Worm (Caenorhabditis elegans) whole organism, L4 larva: ENCODE data around the gene srx-39.
A peak's percentile ranks its signal among the peaks of the same experiment; 100 is the strongest.

Experiments
- R02D3.7 ChIP-seq: fragments of 150-350 bp; sonication (generic microtip); optimal IDR thresholded peaks from 3 replicates; lab custom pipeline; 2014; ENCODE audit warnings: missing biosample characterization, missing genetic modification characterization
- Y48G9A.11 ChIP-seq: fragments of 200-800 bp; sonication (Bioruptor generic); IDR thresholded peaks from 2 replicates; pipeline ENCODE4 v1.3.6; 2022; ENCODE audit warnings: missing genetic modification reagents, missing genetic modification characterization, missing compliant biosample characterization
- Y75B8A.6 ChIP-seq: fragments of 200-800 bp; sonication (Bioruptor generic); IDR thresholded peaks from 2 replicates; pipeline ENCODE4 v1.3.6; 2022; ENCODE audit warnings: missing genetic modification reagents, missing genetic modification characterization, missing compliant biosample characterization
- ZK337.2 ChIP-seq: fragments of 200-800 bp; sonication (Bioruptor generic); IDR thresholded peaks from 2 replicates; pipeline ENCODE4 v1.3.6; 2022; ENCODE audit warnings: missing genetic modification reagents, missing genetic modification characterization, missing compliant biosample characterization
- ama-1 ChIP-seq: fragments of 150-350 bp; optimal IDR thresholded peaks from 2 replicates; lab custom pipeline; 2014; ENCODE audit warnings: inconsistent platforms, mixed read lengths
- ceh-20 ChIP-seq: fragments of 200-800 bp; sonication (Bioruptor generic); IDR thresholded peaks from 2 replicates; pipeline ENCODE4 v1.3.6; 2022; ENCODE audit warnings: missing genetic modification reagents, missing genetic modification characterization, missing compliant biosample characterization
- ceh-32 ChIP-seq: sonication (generic microtip); optimal IDR thresholded peaks from 2 replicates; lab custom pipeline; 2016; ENCODE audit warnings: mild to moderate bottlenecking, missing genetic modification characterization, missing compliant biosample characterization; ENCODE audit not compliant: poor library complexity
- ceh-62 ChIP-seq: sonication (generic microtip); optimal IDR thresholded peaks from 2 replicates; lab custom pipeline; 2017; ENCODE audit warnings: missing biosample characterization, missing genetic modification characterization
- ces-1 ChIP-seq: fragments of 150-350 bp; sonication (generic microtip); optimal IDR thresholded peaks from 4 replicates; lab custom pipeline; 2014; ENCODE audit warnings: missing biosample characterization, missing genetic modification reagents, missing genetic modification characterization
- ctbp-1 ChIP-seq: fragments of 200-800 bp; sonication (Bioruptor generic); IDR thresholded peaks from 2 replicates; pipeline ENCODE4 v1.3.6; 2022; ENCODE audit warnings: missing genetic modification reagents, missing genetic modification characterization, missing compliant biosample characterization
- daf-16 ChIP-seq, 3 experiments: sonication (generic microtip); optimal IDR thresholded peaks; 2 replicates each; lab custom pipeline; 2016 to 2017; ENCODE audit warnings: missing genetic modification characterization in 3 of 3, missing genetic modification reagents in 3 of 3, mild to moderate bottlenecking in 2 of 3, missing compliant biosample characterization in 2 of 3, missing biosample characterization in 1 of 3, moderate library complexity in 1 of 3
- dmd-9 ChIP-seq: fragments of 200-800 bp; sonication (Bioruptor generic); IDR thresholded peaks from 2 replicates; pipeline ENCODE4 v1.3.6; 2022; ENCODE audit warnings: missing genetic modification reagents, missing genetic modification characterization, missing compliant biosample characterization
- dpl-1 ChIP-seq: fragments of 150-350 bp; optimal IDR thresholded peaks from 2 replicates; lab custom pipeline; 2014; ENCODE audit warnings: missing biosample characterization, missing genetic modification reagents, missing genetic modification characterization
- egl-27 ChIP-seq: sonication (generic microtip); optimal IDR thresholded peaks from 3 replicates; lab custom pipeline; 2017; ENCODE audit warnings: missing biosample characterization, missing genetic modification reagents, missing genetic modification characterization
- egl-43 ChIP-seq: fragments of 200-800 bp; sonication (Bioruptor generic); IDR thresholded peaks from 2 replicates; pipeline ENCODE4 v1.3.6; 2022; ENCODE audit warnings: missing genetic modification reagents, missing genetic modification characterization, missing compliant biosample characterization
- fkh-10 ChIP-seq: fragments of 150-350 bp; optimal IDR thresholded peaks from 2 replicates; lab custom pipeline; 2014; ENCODE audit warnings: missing biosample characterization, missing genetic modification reagents, missing genetic modification characterization
- gei-8 ChIP-seq: fragments of 200-800 bp; sonication (Bioruptor generic); optimal IDR thresholded peaks from 2 replicates; lab custom pipeline; 2018; ENCODE audit warnings: mild to moderate bottlenecking, missing genetic modification characterization, missing compliant biosample characterization
- hlh-11 ChIP-seq: fragments of 200-800 bp; sonication (Bioruptor generic); optimal IDR thresholded peaks from 2 replicates; lab custom pipeline; 2018; ENCODE audit warnings: mild to moderate bottlenecking, missing genetic modification characterization, missing compliant biosample characterization
- lim-7 ChIP-seq: fragments of 200-800 bp; sonication (Bioruptor generic); IDR thresholded peaks from 2 replicates; pipeline ENCODE4 v1.3.6; 2022; ENCODE audit warnings: missing genetic modification characterization, missing compliant biosample characterization
- lin-1 ChIP-seq: fragments of 200-800 bp; sonication (Bioruptor generic); IDR thresholded peaks from 2 replicates; pipeline ENCODE4 v1.3.6; 2022; ENCODE audit warnings: missing genetic modification reagents, missing genetic modification characterization, missing compliant biosample characterization
- lin-13 ChIP-seq: fragments of 150-350 bp; optimal IDR thresholded peaks from 2 replicates; lab custom pipeline; 2014; ENCODE audit warnings: missing biosample characterization, missing genetic modification reagents, missing genetic modification characterization
- lin-15B ChIP-seq: fragments of 150-350 bp; sonication (generic microtip); optimal IDR thresholded peaks from 3 replicates; lab custom pipeline; 2014; ENCODE audit warnings: missing biosample characterization, missing genetic modification characterization
- lin-38 ChIP-seq: fragments of 200-800 bp; sonication (Bioruptor generic); IDR thresholded peaks from 2 replicates; pipeline ENCODE4 v1.3.6; 2022; ENCODE audit warnings: missing genetic modification reagents, missing genetic modification characterization, missing compliant biosample characterization
- lir-3 ChIP-seq: sonication (generic microtip); optimal IDR thresholded peaks from 2 replicates; lab custom pipeline; 2016; ENCODE audit warnings: mild to moderate bottlenecking, missing genetic modification characterization, missing compliant biosample characterization
- madf-9 ChIP-seq: fragments of 200-800 bp; sonication (Bioruptor generic); conservative IDR thresholded peaks from 2 replicates; pipeline ENCODE4 v1.3.6; 2022; ENCODE audit warnings: missing genetic modification reagents, missing genetic modification characterization, missing compliant biosample characterization
- mdt-29 ChIP-seq: fragments of 200-800 bp; sonication (Bioruptor generic); IDR thresholded peaks from 2 replicates; pipeline ENCODE4 v1.3.6; 2022; ENCODE audit warnings: missing genetic modification reagents, missing genetic modification characterization, missing compliant biosample characterization
- mxl-3 ChIP-seq: fragments of 200-800 bp; sonication (Bioruptor generic); optimal IDR thresholded peaks from 2 replicates; lab custom pipeline; 2018; ENCODE audit warnings: mild to moderate bottlenecking, missing genetic modification characterization, missing compliant biosample characterization
- nhr-11 ChIP-seq: fragments of 150-350 bp; optimal IDR thresholded peaks from 2 replicates; lab custom pipeline; 2014; ENCODE audit warnings: missing biosample characterization, missing genetic modification characterization
- nhr-237 ChIP-seq: sonication (generic microtip); optimal IDR thresholded peaks from 2 replicates; lab custom pipeline; 2017; ENCODE audit warnings: missing biosample characterization, missing genetic modification characterization
- nhr-25 ChIP-seq: sonication (generic microtip); optimal IDR thresholded peaks from 2 replicates; lab custom pipeline; 2017; ENCODE audit warnings: missing genetic modification characterization, mild to moderate bottlenecking, missing compliant biosample characterization, antibody characterized with exemption, moderate library complexity, borderline replicate concordance; ENCODE audit not compliant: insufficient read depth
- nhr-76 ChIP-seq: fragments of 150-350 bp; optimal IDR thresholded peaks from 2 replicates; lab custom pipeline; 2014; ENCODE audit warnings: missing biosample characterization, missing genetic modification characterization
- php-3 ChIP-seq: fragments of 200-800 bp; sonication (Bioruptor generic); IDR thresholded peaks from 2 replicates; pipeline ENCODE4 v1.3.6; 2022; ENCODE audit warnings: missing genetic modification reagents, missing genetic modification characterization, missing compliant biosample characterization
- rbr-2 ChIP-seq: sonication (generic microtip); optimal IDR thresholded peaks from 2 replicates; lab custom pipeline; 2016; ENCODE audit warnings: missing genotype, missing genetic modification characterization, missing compliant biosample characterization
- sdz-12 ChIP-seq: fragments of 200-800 bp; sonication (Bioruptor generic); optimal IDR thresholded peaks from 2 replicates; lab custom pipeline; 2018; ENCODE audit warnings: mild to moderate bottlenecking, missing genetic modification characterization, missing compliant biosample characterization
- set-16 ChIP-seq: fragments of 200-800 bp; sonication (Bioruptor generic); IDR thresholded peaks from 2 replicates; pipeline ENCODE4 v1.3.6; 2022; ENCODE audit warnings: missing genetic modification reagents, missing genetic modification characterization, missing compliant biosample characterization
- snpc-4 ChIP-seq: fragments of 150-350 bp; optimal IDR thresholded peaks from 2 replicates; lab custom pipeline; 2014; ENCODE audit warnings: missing biosample characterization, missing genetic modification characterization
- unc-62 ChIP-seq, 3 experiments: fragments of 150-350 bp in 1 of 3; sonication (generic microtip); optimal IDR thresholded peaks in 2 of 3; peaks in 1 of 3; 1 replicate in 1 of 3; 2 replicates in 2 of 3; lab custom pipeline; 2014 to 2017; ENCODE audit warnings: missing biosample characterization in 3 of 3, missing genetic modification characterization in 3 of 3, missing genetic modification reagents in 3 of 3, missing genotype in 1 of 3
- zag-1 ChIP-seq: fragments of 150-350 bp; optimal IDR thresholded peaks from 2 replicates; lab custom pipeline; 2014; ENCODE audit warnings: missing biosample characterization, missing genetic modification characterization

Gene srx-39

DNA sequence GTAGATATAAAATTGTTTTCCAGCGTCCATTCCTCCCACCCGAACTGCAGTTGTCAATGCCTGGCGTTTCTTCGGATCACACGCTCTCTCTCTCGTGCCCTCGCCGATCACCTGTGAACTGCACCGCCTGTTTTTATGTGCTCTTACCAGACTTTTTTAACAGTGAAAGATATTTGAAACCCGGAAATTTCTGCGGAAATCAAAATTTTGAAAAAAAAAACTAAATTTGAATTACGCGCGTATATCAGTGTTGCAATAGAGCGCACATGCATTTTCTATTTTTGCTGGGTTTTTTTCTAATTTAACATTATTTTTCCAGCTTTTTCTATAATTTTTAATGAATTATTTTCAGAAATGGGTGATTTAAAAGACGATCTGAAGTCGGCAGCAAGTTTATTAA lies 46.6 kb upstream of the srx-39 start, which contains the start of gene ttc-37 (continued):
- TF ChIP-seq hlh-11 = no peak
- TF ChIP-seq Y48G9A.11 (GFP tag; lab: Robert Waterston, UW) = no peak
- peak in 1 of 2 experiments; percentile 79 for TF ChIP-seq daf-16 (GFP tag; optimal IDR thresholded peaks at IDR 0.05; lab: Kevin White, UChicago)
- TF ChIP-seq daf-16 (tag; optimal IDR thresholded peaks at IDR 0.05; lab: Kevin White, UChicago) = no peak

DNA sequence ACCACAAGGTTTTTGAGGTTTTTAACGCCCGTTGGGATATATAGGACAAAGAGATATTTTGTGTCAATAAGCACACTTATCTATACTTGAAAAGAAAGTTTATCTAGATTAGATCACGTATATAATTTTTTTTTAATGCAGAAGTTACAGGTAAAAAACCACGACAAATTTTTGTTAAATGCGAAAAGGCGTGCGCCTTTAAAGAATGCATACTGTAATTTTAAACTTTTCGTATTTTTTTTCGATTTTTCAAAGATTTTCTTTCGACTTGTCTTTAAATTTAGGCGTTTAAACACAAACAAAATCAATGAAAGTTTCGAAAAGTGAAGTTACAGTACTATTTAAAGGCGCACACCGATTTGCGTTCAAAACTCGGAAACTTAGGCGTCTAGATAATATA lies 46.1 kb upstream of the srx-39 start:
- TF ChIP-seq ceh-20 (GFP tag; lab: Robert Waterston, UW) (no peak), nhr-76 (no peak), ceh-32 (tag; lab: Kevin White, UChicago) (no peak), lim-7 (no peak), sdz-12 (GFP tag; lab: Kevin White, UChicago) (no peak), lin-15B (no peak), gei-8 (no peak), lin-1 (GFP tag; lab: Robert Waterston, UW) (no peak), dmd-9 (no peak), egl-27 (tag; lab: Kevin White, UChicago) (no peak), nhr-237 (tag; lab: Kevin White, UChicago) (no peak), unc-62 (GFP tag; optimal IDR thresholded peaks at IDR 0.05 in 1 of 2; lab: Kevin White, UChicago) (no peak), unc-62 (tag; optimal IDR thresholded peaks at IDR 0.05; lab: Kevin White, UChicago) (no peak), mdt-29 (GFP tag; lab: Robert Waterston, UW) (no peak), Y75B8A.6 (GFP tag; lab: Robert Waterston, UW) (no peak)
- TF ChIP-seq, all 104 proteins: peak for 0

DNA sequence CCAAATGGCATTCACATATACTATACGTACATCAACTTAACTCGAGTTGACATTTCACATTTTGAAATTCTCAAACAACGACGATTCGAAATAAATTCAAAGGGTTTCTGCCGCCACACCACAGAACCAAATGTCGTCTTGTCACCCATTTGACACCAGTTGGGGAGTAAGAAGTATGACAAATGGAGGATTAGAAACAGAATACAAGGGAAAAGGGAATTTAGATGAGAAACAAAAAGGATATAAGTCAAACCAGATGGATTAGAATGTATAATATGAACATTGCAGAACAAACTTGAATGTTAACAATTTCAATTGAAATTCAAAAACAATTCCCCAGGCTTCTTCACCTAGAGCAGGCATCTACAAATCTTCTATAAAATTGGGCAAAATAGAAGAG lies 44.1 kb upstream of the srx-39 start:
- peak in 1 of 2 experiments; percentile 79 for TF ChIP-seq unc-62 (GFP tag; optimal IDR thresholded peaks at IDR 0.05 in 1 of 2; lab: Kevin White, UChicago)
- TF ChIP-seq unc-62 (tag; optimal IDR thresholded peaks at IDR 0.05; lab: Kevin White, UChicago) = no peak
- TF ChIP-seq lin-13 (GFP tag; lab: Kevin White, UChicago) = no peak

DNA sequence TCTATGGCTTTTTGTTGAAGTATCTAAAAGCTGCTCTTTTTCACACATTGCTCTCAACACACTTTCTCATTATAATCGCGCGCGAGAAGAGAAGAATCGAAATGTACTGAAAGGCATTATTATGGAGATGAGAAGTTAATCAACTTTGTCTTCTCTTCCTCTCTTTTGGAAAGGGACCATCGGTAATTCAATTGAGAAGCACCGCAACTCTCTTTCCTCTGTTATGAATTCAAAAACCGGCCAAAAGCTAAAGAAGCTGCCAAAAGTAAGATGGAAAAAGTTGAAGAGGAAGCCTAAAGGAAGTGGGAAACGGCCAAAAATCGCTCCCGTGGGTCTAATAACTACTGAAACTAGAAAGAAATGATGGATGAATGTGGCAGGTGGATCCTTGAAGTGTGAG lies 42.6 kb upstream of the srx-39 start:
- peak; percentile 51 for TF ChIP-seq fkh-10 (GFP tag; lab: Kevin White, UChicago)
- no peak for TF ChIP-seq ceh-62 (tag; lab: Kevin White, UChicago)
- no peak for TF ChIP-seq R02D3.7 (tag; lab: Kevin White, UChicago)
- peak in 1 of 2 experiments; percentile 44 for TF ChIP-seq unc-62 (GFP tag; optimal IDR thresholded peaks at IDR 0.05 in 1 of 2; lab: Kevin White, UChicago)
- TF ChIP-seq unc-62 (tag; optimal IDR thresholded peaks at IDR 0.05; lab: Kevin White, UChicago) = no peak
- peak; percentile 91 for TF ChIP-seq ces-1 (GFP tag; lab: Kevin White, UChicago)
- TF ChIP-seq rbr-2 = peak; percentile 8

DNA sequence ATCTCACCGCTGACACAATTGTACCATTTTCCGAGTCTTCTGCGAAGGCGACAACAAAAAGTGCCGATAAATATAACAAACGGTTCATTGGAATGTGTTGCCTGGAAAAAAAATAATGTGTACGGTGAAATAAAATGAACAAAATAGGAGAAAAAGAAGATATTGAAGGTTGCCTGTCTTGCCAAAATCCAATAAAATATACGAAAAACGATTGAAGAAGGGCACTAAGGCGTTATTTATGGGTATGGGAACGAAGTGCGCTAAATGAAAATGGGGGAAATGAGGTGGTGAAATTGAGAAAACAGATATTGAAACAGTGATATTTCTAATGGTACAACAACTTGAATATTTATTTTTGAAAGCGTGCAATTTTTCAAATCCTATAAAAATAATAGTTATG lies 40.7 kb upstream of the srx-39 start, which contains the start of gene Y47A7.2:
Gene Y47A7.2, minus strand, starts transcription at position 101 of the 400 bp plus-strand sequence.
- TF ChIP-seq lin-38 (no peak), ama-1 (lab: Kevin White, UChicago) (no peak), nhr-11 (no peak)

DNA sequence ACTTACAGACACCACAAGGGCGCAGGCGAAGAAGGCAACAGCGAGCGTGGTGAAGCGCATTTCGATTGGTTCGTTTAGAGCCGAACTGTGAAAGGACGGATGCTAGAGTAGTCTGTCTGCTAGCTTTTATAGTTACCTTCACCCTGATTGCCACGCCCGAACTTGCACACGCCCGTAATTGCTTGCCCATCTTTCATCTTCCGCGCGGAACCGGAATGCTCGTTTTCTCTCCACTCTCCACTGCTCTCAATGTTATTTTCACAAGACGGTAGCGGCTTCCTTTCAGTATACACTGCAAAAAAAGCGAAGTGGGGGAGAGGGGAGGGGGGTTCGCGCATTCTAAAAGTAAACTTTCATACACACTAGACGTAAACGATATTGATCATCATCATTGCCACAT lies 36.9 kb upstream of the srx-39 start, which contains the start of gene abu-8:
Gene abu-8, minus strand, starts transcription at position 101 of the 400 bp plus-strand sequence.
- TF ChIP-seq zag-1 (no peak), madf-9 (GFP tag; lab: Robert Waterston, UW) (no peak), ZK337.2 (GFP tag; lab: Robert Waterston, UW) (no peak), lir-3 (no peak), egl-43 (no peak), nhr-25 (tag; lab: Kevin White, UChicago) (no peak), dpl-1 (GFP tag; lab: Kevin White, UChicago) (no peak), set-16 (GFP tag; lab: Robert Waterston, UW) (no peak), mxl-3 (GFP tag; lab: Kevin White, UChicago) (no peak), ctbp-1 (no peak), ces-1 (GFP tag; lab: Kevin White, UChicago) (no peak), egl-27 (tag; lab: Kevin White, UChicago) (no peak), snpc-4 (tag; lab: Kevin White, UChicago) (no peak), php-3 (GFP tag; lab: Robert Waterston, UW) (no peak)
